Worm (Caenorhabditis elegans): ENCODE results near the gene dhhc-14.

The dhhc-14 gene

ce11 chrX:8605005-8605404 is 52.9 kb downstream of the dhhc-14 start, which contains the start of the genes H35N09.2 and H35N09.1 (continued):
- TF ChIP-seq swsn-7 (tag; optimal IDR thresholded peaks at IDR 0.05) (peak; percentile 30), ztf-11 (tag; optimal IDR thresholded peaks at IDR 0.05) (no peak), egl-27 (tag; optimal IDR thresholded peaks at IDR 0.05) (no peak), nhr-71 (tag; optimal IDR thresholded peaks at IDR 0.05) (peak; percentile 49), xbp-1 (tag; optimal IDR thresholded peaks at IDR 0.05) (peak; percentile 33), nhr-76 (tag; optimal IDR thresholded peaks at IDR 0.05) (no peak), hlh-4 (tag; optimal IDR thresholded peaks at IDR 0.05) (no peak), nhr-77 (tag; optimal IDR thresholded peaks at IDR 0.05) (peak; percentile 25), dpl-1 (GFP tag; optimal IDR thresholded peaks at IDR 0.05) (peak; percentile 5 to 65 (median 55)), rnt-1 (tag; optimal IDR thresholded peaks at IDR 0.05) (peak; percentile 34), nhr-47 (tag; optimal IDR thresholded peaks at IDR 0.05) (peak; percentile 45), fkh-8 (tag; optimal IDR thresholded peaks at IDR 0.05) (peak; percentile 23), C16A3.4 (tag; optimal IDR thresholded peaks at IDR 0.05) (peak; percentile 58)
